Worm (Caenorhabditis elegans): ENCODE measurements around the gene Y59H11AR.4.

DNA sequence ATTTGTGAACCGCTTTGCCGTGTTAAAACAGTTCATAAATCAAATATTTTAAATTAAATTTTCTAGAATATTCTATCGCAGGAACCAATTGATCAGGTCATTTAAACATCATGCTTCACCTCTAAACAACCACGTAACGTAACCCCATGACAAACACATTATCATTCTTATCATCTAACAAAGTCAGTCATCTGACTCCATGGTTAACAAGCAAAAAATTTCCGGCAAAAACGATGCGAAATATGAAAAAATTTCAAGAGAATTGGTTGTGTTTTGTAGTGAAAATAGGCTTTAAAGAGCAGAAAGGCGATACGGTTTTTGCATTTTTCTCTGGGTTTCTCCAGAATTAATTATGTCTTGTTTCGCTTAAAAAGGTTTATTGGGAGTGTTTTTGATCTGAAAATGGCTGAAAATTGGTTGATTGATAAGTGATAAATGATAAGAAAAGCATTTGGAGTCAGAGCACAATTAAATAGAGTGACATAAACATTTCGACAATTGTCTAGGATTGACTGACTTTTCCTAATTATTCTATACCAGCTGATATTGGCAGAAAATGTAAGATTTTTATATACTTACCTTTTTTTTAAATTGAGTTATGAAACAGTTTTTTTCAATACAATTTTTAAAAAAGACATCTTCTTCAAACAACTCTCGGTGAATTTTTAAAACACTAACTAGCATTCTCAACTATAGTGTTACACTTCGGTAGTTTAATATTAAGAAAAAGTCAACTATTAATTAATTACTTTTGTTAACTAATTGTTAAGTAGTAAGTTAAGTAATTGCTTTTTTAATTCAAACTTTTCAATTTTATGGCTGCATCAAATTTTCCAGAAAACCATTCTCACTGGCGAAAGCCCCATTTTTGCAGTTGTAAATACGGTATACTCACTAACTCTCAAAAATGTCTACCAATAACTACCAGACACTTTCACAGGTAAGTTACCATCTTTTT is 15.2 kb downstream of the Y59H11AR.4 start, which contains the start of gene catp-7:
- TF ChIP-seq ama-1 (optimal IDR thresholded peaks at IDR 0.05) (no peak), B0310.2 (tag; optimal IDR thresholded peaks at IDR 0.05) (no peak), hmbx-1 (tag; optimal IDR thresholded peaks at IDR 0.05) (no peak), flt-1 (GFP tag; IDR thresholded peaks at IDR 0.05) (no peak), pes-1 (GFP tag; IDR thresholded peaks at IDR 0.05) (no peak), tbx-11 (GFP tag; IDR thresholded peaks at IDR 0.05) (no peak), hmg-4 (GFP tag; optimal IDR thresholded peaks at IDR 0.05) (no peak), tbx-37 (GFP tag; conservative IDR thresholded peaks at IDR 0.05) (no peak), hnd-1 (tag; optimal IDR thresholded peaks at IDR 0.05) (no peak)
